Fruit fly (Drosophila melanogaster) whole organism, wandering third instar larva: ENCODE measurements around the gene Tom.

Experiments used
- Abd-B ChIP-seq: fragments of >200 bp; optimal IDR thresholded peaks from 2 replicates; lab custom pipeline; 2017; ENCODE audit warnings: missing biosample characterization, missing genetic modification characterization
- CG32264 ChIP-seq: fragments of 200-800 bp; sonication (Bioruptor generic); optimal IDR thresholded peaks from 2 replicates; lab custom pipeline; 2016; ENCODE audit warnings: missing biosample characterization, missing genetic modification characterization
- CrebA ChIP-seq: fragments of 200-800 bp; sonication (Bioruptor generic); optimal IDR thresholded peaks from 2 replicates; lab custom pipeline; 2016; ENCODE audit warnings: missing biosample characterization, mild to moderate bottlenecking, missing genetic modification characterization, borderline replicate concordance
- Dfd ChIP-seq: fragments of >200 bp; optimal IDR thresholded peaks from 2 replicates; lab custom pipeline; 2017; ENCODE audit warnings: missing biosample characterization, missing genetic modification characterization
- Dif ChIP-seq: fragments of 200-275, 200-300 bp; sonication (Bioruptor generic); optimal IDR thresholded peaks from 2 replicates; lab custom pipeline; 2018; ENCODE audit warnings: missing biosample characterization, missing genetic modification characterization; ENCODE audit not compliant: partially characterized antibody
- GATAd ChIP-seq: sonication (Bioruptor generic); optimal IDR thresholded peaks from 2 replicates; lab custom pipeline; 2016; ENCODE audit warnings: missing biosample characterization, missing genetic modification characterization
- HLH106 ChIP-seq: fragments of 200-800 bp; optimal IDR thresholded peaks from 3 replicates; lab custom pipeline; 2019; ENCODE audit warnings: missing biosample characterization, mild to moderate bottlenecking, missing genetic modification characterization, moderate library complexity
- Hnf4 ChIP-seq: fragments of 200-800 bp; sonication (Bioruptor generic); optimal IDR thresholded peaks from 2 replicates; lab custom pipeline; 2016; ENCODE audit warnings: missing biosample characterization, mild to moderate bottlenecking, missing genetic modification characterization
- Hr78 ChIP-seq: fragments of >200 bp; optimal IDR thresholded peaks from 2 replicates; lab custom pipeline; 2017; ENCODE audit warnings: missing biosample characterization, missing genetic modification characterization
- Hr83 ChIP-seq: fragments of 200-300 bp; sonication (Bioruptor generic); optimal IDR thresholded peaks from 2 replicates; lab custom pipeline; 2016; ENCODE audit warnings: missing biosample characterization, mild to moderate bottlenecking, missing genetic modification characterization, moderate library complexity; ENCODE audit not compliant: poor library complexity, severe bottlenecking
- Jra ChIP-seq: sonication (Bioruptor generic); optimal IDR thresholded peaks from 2 replicates; lab custom pipeline; 2016; ENCODE audit warnings: missing biosample characterization, missing genetic modification characterization
- Myc ChIP-seq: fragments of >200 bp; optimal IDR thresholded peaks from 2 replicates; lab custom pipeline; 2017
- N ChIP-seq: fragments of >200 bp; optimal IDR thresholded peaks from 2 replicates; lab custom pipeline; 2018; ENCODE audit warnings: missing biosample characterization, missing external identifiers, missing genetic modification characterization
- OdsH ChIP-seq: fragments of 200-800 bp; sonication (Bioruptor generic); optimal IDR thresholded peaks from 2 replicates; lab custom pipeline; 2016; ENCODE audit warnings: missing biosample characterization, mild to moderate bottlenecking, missing genetic modification characterization
- Rel ChIP-seq, 2 experiments: fragments of 200-800 bp; sonication (Bioruptor generic) in 1 of 2; optimal IDR thresholded peaks; 2 replicates in 1 of 2; 3 replicates in 1 of 2; lab custom pipeline; 2016 to 2019; ENCODE audit warnings: mild to moderate bottlenecking in 2 of 2, missing biosample characterization in 2 of 2, missing genetic modification characterization in 2 of 2, moderate library complexity in 1 of 2
- Sp1 ChIP-seq: fragments of 200-800 bp; sonication (Bioruptor generic); optimal IDR thresholded peaks from 3 replicates; lab custom pipeline; 2019; ENCODE audit warnings: missing biosample characterization, mild to moderate bottlenecking, missing genetic modification characterization, moderate library complexity
- Vsx2 ChIP-seq: fragments of 200-300, 225-300 bp; sonication (Bioruptor generic); optimal IDR thresholded peaks from 2 replicates; lab custom pipeline; 2018; ENCODE audit warnings: missing biosample characterization, missing genetic modification characterization; ENCODE audit not compliant: partially characterized antibody
- br ChIP-seq: fragments of 200-800 bp; sonication (Bioruptor generic); optimal IDR thresholded peaks from 2 replicates; lab custom pipeline; 2016; ENCODE audit warnings: missing biosample characterization, missing genetic modification characterization
- dl ChIP-seq, 2 experiments: fragments of 175-275, 200-275 bp in 1 of 2; fragments of 200-275 bp in 1 of 2; sonication (Bioruptor generic); optimal IDR thresholded peaks; lab custom pipeline; 2018; ENCODE audit warnings: mild to moderate bottlenecking in 2 of 2, missing biosample characterization in 2 of 2, missing genetic modification characterization in 2 of 2, moderate library complexity in 2 of 2; ENCODE audit not compliant: partially characterized antibody in 2 of 2, insufficient read depth in 1 of 2
- dsf ChIP-seq: sonication (Bioruptor generic); optimal IDR thresholded peaks from 2 replicates; lab custom pipeline; 2016; ENCODE audit warnings: missing biosample characterization, missing genetic modification characterization, borderline replicate concordance
- ey ChIP-seq: fragments of 200-800 bp; sonication (Bioruptor generic); optimal IDR thresholded peaks from 2 replicates; lab custom pipeline; 2016; ENCODE audit warnings: missing biosample characterization, missing genetic modification characterization
- foxo ChIP-seq, 2 experiments: fragments of 200-800 bp; sonication (Bioruptor generic); optimal IDR thresholded peaks; 2 replicates in 1 of 2; 3 replicates in 1 of 2; lab custom pipeline; 2016 to 2017; ENCODE audit warnings: missing biosample characterization in 2 of 2, missing genetic modification characterization in 2 of 2
- fru ChIP-seq: fragments of 200-800 bp; sonication (Bioruptor generic); optimal IDR thresholded peaks from 3 replicates; lab custom pipeline; 2016; ENCODE audit warnings: missing biosample characterization, mild to moderate bottlenecking, missing genetic modification characterization
- h ChIP-seq: fragments of 200-800 bp; sonication (Bioruptor generic); optimal IDR thresholded peaks from 3 replicates; lab custom pipeline; 2016; ENCODE audit warnings: missing biosample characterization, mild to moderate bottlenecking, missing genetic modification characterization
- jim ChIP-seq: fragments of 175-275, 200-325 bp; sonication (Bioruptor generic); optimal IDR thresholded peaks from 2 replicates; lab custom pipeline; 2016; ENCODE audit warnings: missing biosample characterization, mild to moderate bottlenecking, missing genetic modification characterization
- lola ChIP-seq: fragments of >200 bp; optimal IDR thresholded peaks from 2 replicates; lab custom pipeline; 2017; ENCODE audit warnings: missing biosample characterization, missing genetic modification characterization
- psq ChIP-seq: fragments of 200-800 bp; sonication (Bioruptor generic); optimal IDR thresholded peaks from 3 replicates; lab custom pipeline; 2017; ENCODE audit warnings: missing biosample characterization, mild to moderate bottlenecking, missing genetic modification characterization, moderate library complexity
- rgr ChIP-seq: fragments of 200-800 bp; sonication (Bioruptor generic); optimal IDR thresholded peaks from 3 replicates; lab custom pipeline; 2016; ENCODE audit warnings: missing biosample characterization, mild to moderate bottlenecking, missing genetic modification characterization
- sage ChIP-seq: fragments of 200-800 bp; sonication (Bioruptor generic); optimal IDR thresholded peaks from 2 replicates; lab custom pipeline; 2016; ENCODE audit warnings: missing biosample characterization, mild to moderate bottlenecking, missing genetic modification characterization
- sv ChIP-seq: fragments of 200-800 bp; sonication (Bioruptor generic); optimal IDR thresholded peaks from 3 replicates; lab custom pipeline; 2016; ENCODE audit warnings: missing biosample characterization, missing genetic modification characterization
- tai ChIP-seq: sonication (Bioruptor generic); optimal IDR thresholded peaks from 2 replicates; lab custom pipeline; 2016; ENCODE audit warnings: missing biosample characterization, missing genetic modification characterization
- usp ChIP-seq: fragments of >200 bp; optimal IDR thresholded peaks from 2 replicates; lab custom pipeline; 2017; ENCODE audit warnings: missing biosample characterization, missing genetic modification characterization
- woc ChIP-seq: sonication (Bioruptor generic); optimal IDR thresholded peaks from 2 replicates; lab custom pipeline; 2016; ENCODE audit warnings: missing biosample characterization, mild to moderate bottlenecking, missing genetic modification characterization

The Tom gene

DNA sequence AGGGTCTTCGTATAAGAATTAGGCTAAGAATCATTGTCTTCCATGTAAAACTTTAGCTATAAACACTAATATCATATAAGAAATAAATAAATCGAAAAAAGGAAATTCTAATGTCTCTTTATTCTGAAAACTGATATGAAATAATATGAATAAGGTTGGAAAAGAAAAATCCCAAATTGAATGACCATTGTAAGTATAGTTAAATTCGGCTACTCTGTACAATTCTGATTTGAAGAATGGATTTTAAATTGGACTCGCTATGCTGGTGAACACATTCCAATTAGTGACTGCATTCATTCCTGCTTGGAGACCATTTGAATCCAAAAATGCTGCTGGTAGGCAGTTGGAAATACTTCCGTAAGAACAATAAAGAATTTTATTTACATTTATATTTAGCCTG is 1.1 kb downstream of the Tom start:
- no peak for TF ChIP-seq woc (GFP tag; lab: Kevin White, UChicago)
- TF ChIP-seq dl (GFP tag; optimal IDR thresholded peaks at IDR 0.05; lab: Kevin White, UChicago; ENCODE audit: insufficient read depth in 1 of 2, partially characterized antibody in 2 of 2), result no peak
- no peak for TF ChIP-seq Sp1 (GFP tag; lab: Kevin White, UChicago)
- TF ChIP-seq Myc (lab: Kevin White, UChicago), result no peak
- TF ChIP-seq Rel (GFP tag; optimal IDR thresholded peaks at IDR 0.05; lab: Kevin White, UChicago), result no peak
- TF ChIP-seq Rel (tag; optimal IDR thresholded peaks at IDR 0.05; lab: Kevin White, UChicago), result no peak
- TF ChIP-seq Hr83, result no peak
- TF ChIP-seq Vsx2, result no peak
- TF ChIP-seq Abd-B (GFP tag; lab: Kevin White, UChicago), result no peak
- no peak for TF ChIP-seq Hr78 (GFP tag; lab: Kevin White, UChicago)

DNA sequence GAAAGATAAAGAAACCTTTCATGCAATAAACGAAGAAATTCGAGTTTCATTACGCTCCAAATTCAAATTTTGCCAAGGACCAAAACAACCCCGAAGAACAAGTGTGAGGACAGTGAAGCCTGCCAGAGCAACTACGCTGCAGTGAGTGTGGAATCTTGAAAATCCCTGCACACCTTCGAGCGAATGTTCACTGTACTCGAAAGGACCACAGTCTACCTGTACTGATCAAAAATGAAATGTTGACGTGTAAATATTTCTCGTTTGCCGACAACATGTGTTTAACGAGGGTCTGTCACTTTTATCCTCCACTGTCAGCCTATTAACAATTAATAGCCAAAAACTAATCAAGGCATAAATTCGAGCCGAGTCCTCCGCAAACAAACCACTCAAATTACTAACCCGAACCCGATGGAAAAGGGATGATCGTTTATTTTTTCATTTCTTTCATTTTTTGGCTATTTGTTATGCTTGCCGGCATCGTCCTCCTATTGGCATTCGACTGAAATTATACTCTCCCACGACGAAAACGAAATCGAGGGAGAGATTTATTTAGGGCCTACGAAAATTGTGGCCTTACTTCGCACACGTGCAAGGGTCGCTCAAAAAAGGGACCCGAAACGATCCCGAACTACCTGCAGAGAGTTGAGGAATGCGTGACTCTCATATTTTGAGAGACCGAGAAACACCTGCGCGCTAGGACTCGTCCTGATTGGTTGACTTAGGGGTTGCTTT is 2.9 kb downstream of the Tom start:
- TF ChIP-seq sage (GFP tag; lab: Kevin White, UChicago), result no peak
- TF ChIP-seq Hnf4 (GFP tag; lab: Kevin White, UChicago), result peak; percentile 14
- no peak for TF ChIP-seq jim (GFP tag; lab: Kevin White, UChicago)
- TF ChIP-seq Hr83, result no peak
- TF ChIP-seq foxo (GFP tag; optimal IDR thresholded peaks at IDR 0.05; lab: Kevin White, UChicago), result peak in 1 of 2 experiments; percentile 50
- peak; percentile 4 for TF ChIP-seq Sp1 (GFP tag; lab: Kevin White, UChicago)
- TF ChIP-seq Dfd, result no peak
- no peak for TF ChIP-seq CG32264 (GFP tag; lab: Kevin White, UChicago)
- peak; percentile 10 for TF ChIP-seq psq (GFP tag; lab: Kevin White, UChicago)
- TF ChIP-seq h (GFP tag; lab: Kevin White, UChicago), result peak; percentile 32
- peak in 1 of 2 experiments; percentile 13 for TF ChIP-seq dl (GFP tag; optimal IDR thresholded peaks at IDR 0.05; lab: Kevin White, UChicago; ENCODE audit: insufficient read depth in 1 of 2, partially characterized antibody in 2 of 2)
- no peak for TF ChIP-seq Dif
- TF ChIP-seq fru (GFP tag; lab: Kevin White, UChicago), result peak; percentile 37
- TF ChIP-seq Jra (GFP tag; lab: Kevin White, UChicago), result no peak
- TF ChIP-seq HLH106, result peak; percentile 34
- TF ChIP-seq usp (GFP tag; lab: Kevin White, UChicago), result no peak
- peak; percentile 68 for TF ChIP-seq woc (GFP tag; lab: Kevin White, UChicago)
- TF ChIP-seq CrebA, result no peak
- TF ChIP-seq ey (GFP tag; lab: Kevin White, UChicago), result peak; percentile 11
- no peak for TF ChIP-seq dsf (GFP tag; lab: Kevin White, UChicago)
- no peak for TF ChIP-seq Vsx2
- no peak for TF ChIP-seq sv (GFP tag; lab: Kevin White, UChicago)
- TF ChIP-seq OdsH, result peak; percentile 18
- TF ChIP-seq br (GFP tag; lab: Kevin White, UChicago), result peak; percentile 35
- peak; percentile 28 for TF ChIP-seq rgr (GFP tag; lab: Kevin White, UChicago)

DNA sequence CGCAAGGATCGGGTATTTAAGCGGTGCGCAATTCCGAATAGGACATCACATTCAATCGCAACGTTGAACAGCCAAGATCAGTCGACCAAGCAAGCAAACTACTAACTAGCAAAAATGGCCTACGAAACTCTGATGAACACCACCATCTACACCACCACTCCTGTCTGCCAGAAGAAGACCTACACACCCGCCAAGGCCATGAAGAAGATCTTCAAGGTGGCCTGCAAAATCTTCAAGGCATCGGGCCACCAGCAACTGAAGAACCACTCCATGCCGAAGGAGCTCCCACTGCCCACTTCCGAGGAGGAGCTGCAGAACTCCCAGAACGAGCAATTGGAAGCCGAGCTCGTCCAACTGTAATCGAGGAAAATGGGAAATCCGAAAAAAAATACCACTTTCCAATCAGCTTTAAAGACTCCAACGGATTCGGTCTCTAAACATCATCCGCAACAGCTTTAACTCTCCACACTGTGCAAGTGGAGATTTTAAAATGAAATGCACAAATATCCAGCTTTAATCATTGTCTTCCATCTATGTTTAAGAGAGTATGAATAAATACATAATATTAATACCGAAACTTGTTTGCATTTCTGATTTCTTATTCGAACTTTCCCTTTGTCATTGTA is 3.6 kb downstream of the Tom start, which contains the start of gene Brd:
TSS of gene Brd (plus strand) at position 43 of the 626 bp plus-strand sequence.
- TF ChIP-seq dsf (GFP tag; lab: Kevin White, UChicago) (no peak), Dfd (no peak), ey (GFP tag; lab: Kevin White, UChicago) (no peak), br (GFP tag; lab: Kevin White, UChicago) (no peak), tai (GFP tag; lab: Kevin White, UChicago) (no peak), lola (GFP tag; lab: Kevin White, UChicago) (no peak), N (no peak), HLH106 (no peak), Rel (GFP tag; optimal IDR thresholded peaks at IDR 0.05; lab: Kevin White, UChicago) (no peak), Rel (tag; optimal IDR thresholded peaks at IDR 0.05; lab: Kevin White, UChicago) (no peak), h (GFP tag; lab: Kevin White, UChicago) (no peak), OdsH (no peak), GATAd (GFP tag; lab: Kevin White, UChicago) (no peak)
- TF ChIP-seq, all 38 proteins: peak for 0
